Worm (Caenorhabditis elegans): Measurements from ENCODE around the gene W03C9.8.

Gene W03C9.8

DNA sequence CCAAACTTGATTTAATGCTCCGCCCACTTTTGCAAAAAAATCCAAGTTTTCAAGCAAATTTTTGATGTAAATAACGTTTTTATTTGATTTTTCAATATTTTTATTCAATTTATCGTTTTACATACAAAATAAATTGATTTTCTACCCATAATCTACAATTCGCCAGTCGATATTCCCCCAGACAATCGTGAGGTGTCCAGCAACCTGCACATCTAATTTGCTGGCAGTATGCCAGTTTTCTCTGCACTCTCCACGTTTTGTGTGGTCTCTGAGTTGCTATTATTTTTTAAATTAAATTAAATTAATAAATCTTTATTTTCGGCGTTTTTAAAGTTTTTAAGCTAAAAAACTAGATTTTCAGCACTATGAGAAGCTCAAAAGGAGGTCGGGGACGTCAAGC, 31.6 kb downstream of the W03C9.8 start (continued):
- TF ChIP-seq ceh-88 (GFP tag; IDR thresholded peaks at IDR 0.05) (peak; percentile 89), ceh-82 (tag; optimal IDR thresholded peaks at IDR 0.05) (peak; percentile 88 to 92 (median 90)), fkh-8 (tag; optimal IDR thresholded peaks at IDR 0.05) (peak; percentile 96), nhr-12 (tag; optimal IDR thresholded peaks at IDR 0.05) (no peak), mab-9 (GFP tag; IDR thresholded peaks at IDR 0.05) (peak; percentile 80), nhr-20 (tag; optimal IDR thresholded peaks at IDR 0.05) (peak; percentile 92), mep-1 (tag; optimal IDR thresholded peaks at IDR 0.05) (peak; percentile 93), mdl-1 (tag; optimal IDR thresholded peaks at IDR 0.05) (peak in 1 of 2 experiments; percentile 80), zag-1 (tag; optimal IDR thresholded peaks at IDR 0.05) (no peak), ama-1 (optimal IDR thresholded peaks at IDR 0.05) (no peak), nhr-19 (GFP tag; conservative IDR thresholded peaks at IDR 0.05) (peak; percentile 91), efl-1 (optimal IDR thresholded peaks at IDR 0.05) (peak; percentile 83 to 90), efl-1 (GFP tag; optimal IDR thresholded peaks at IDR 0.05 in 1 of 2) (peak; percentile 69 to 97), jun-1 (tag; optimal IDR thresholded peaks at IDR 0.05) (peak; percentile 71), pax-3 (tag; optimal IDR thresholded peaks at IDR 0.05) (peak; percentile 87), ceh-90 (tag; optimal IDR thresholded peaks at IDR 0.05) (peak; percentile 40), isw-1 (GFP tag; IDR thresholded peaks at IDR 0.05) (peak; percentile 88), sup-37 (GFP tag; optimal IDR thresholded peaks at IDR 0.05) (no peak), lin-39 (tag; optimal IDR thresholded peaks at IDR 0.05) (peak; percentile 45), egl-13 (tag; optimal IDR thresholded peaks at IDR 0.05) (peak; percentile 91), unc-130 (tag; optimal IDR thresholded peaks at IDR 0.05) (peak; percentile 95), fkh-10 (GFP tag; optimal IDR thresholded peaks at IDR 0.05) (peak; percentile 80), C34B4.2 (tag; optimal IDR thresholded peaks at IDR 0.05) (no peak), lsy-2 (tag; optimal IDR thresholded peaks at IDR 0.05) (peak; percentile 93 to 94), unc-62 (GFP tag; optimal IDR thresholded peaks at IDR 0.05) (no peak), grh-1 (GFP tag; IDR thresholded peaks at IDR 0.05) (peak; percentile 75), ets-5 (GFP tag; IDR thresholded peaks at IDR 0.05) (no peak), hlh-4 (tag; optimal IDR thresholded peaks at IDR 0.05) (peak; percentile 61), nhr-76 (tag; optimal IDR thresholded peaks at IDR 0.05) (no peak), C16A3.4 (tag; optimal IDR thresholded peaks at IDR 0.05) (peak; percentile 81), nhr-77 (tag; optimal IDR thresholded peaks at IDR 0.05) (peak; percentile 61), Y116A8C.19 (tag; optimal IDR thresholded peaks at IDR 0.05; ENCODE audit: borderline replicate concordance) (no peak), C04F5.9 (tag; optimal IDR thresholded peaks at IDR 0.05) (peak; percentile 73), nhr-47 (tag; optimal IDR thresholded peaks at IDR 0.05) (peak; percentile 94), unc-86 (tag; optimal IDR thresholded peaks at IDR 0.05) (peak; percentile 80), tlp-1 (tag; optimal IDR thresholded peaks at IDR 0.05) (no peak), ztf-11 (tag; optimal IDR thresholded peaks at IDR 0.05) (peak in 1 of 2 experiments; percentile 87), rnt-1 (tag; optimal IDR thresholded peaks at IDR 0.05) (no peak), snpc-4 (tag; optimal IDR thresholded peaks at IDR 0.05) (no peak), sptf-1 (tag; optimal IDR thresholded peaks at IDR 0.05) (no peak), hlh-17 (GFP tag; optimal IDR thresholded peaks at IDR 0.05; ENCODE audit: borderline replicate concordance) (no peak), elt-2 (tag; optimal IDR thresholded peaks at IDR 0.05) (peak; percentile 75), aly-2 (tag; optimal IDR thresholded peaks at IDR 0.05) (no peak), swsn-7 (tag; optimal IDR thresholded peaks at IDR 0.05) (peak; percentile 87), dsc-1 (tag; optimal IDR thresholded peaks at IDR 0.05) (peak; percentile 84), egl-27 (tag; optimal IDR thresholded peaks at IDR 0.05) (no peak), lin-35 (GFP tag; optimal IDR thresholded peaks at IDR 0.05) (peak; percentile 72 to 83), irx-1 (tag; optimal IDR thresholded peaks at IDR 0.05) (peak; percentile 33), nhr-28 (tag; optimal IDR thresholded peaks at IDR 0.05) (no peak), nhr-11 (tag; optimal IDR thresholded peaks at IDR 0.05) (peak; percentile 90), elt-3 (tag; optimal IDR thresholded peaks at IDR 0.05) (peak in 4 of 6 experiments; percentile 27 to 82 (median 53)), F16B12.6 (tag; optimal IDR thresholded peaks at IDR 0.05) (peak; percentile 34), dpl-1 (GFP tag; optimal IDR thresholded peaks at IDR 0.05) (peak; percentile 68 to 79 (median 79)), unc-98 (GFP tag; IDR thresholded peaks at IDR 0.05) (peak; percentile 22; the same call in 1 of the 2 replicates)

All from whole organism, L1 larva.